Worm (Caenorhabditis elegans) whole organism, L4/young adult: ENCODE results near the gene tam-1.

Source experiments
- W03F9.2 ChIP-seq: fragments of 150-350 bp; optimal IDR thresholded peaks from 2 replicates; lab custom pipeline; 2014; ENCODE audit warnings: missing biosample characterization, missing genetic modification characterization
- dao-5 ChIP-seq: sonication (generic microtip); optimal IDR thresholded peaks from 2 replicates; lab custom pipeline; 2016; ENCODE audit warnings: missing genotype, missing genetic modification characterization, moderate library complexity, missing compliant biosample characterization
- him-1 ChIP-seq: sonication (generic microtip); optimal IDR thresholded peaks from 2 replicates; lab custom pipeline; 2016; ENCODE audit warnings: missing genotype, missing genetic modification reagents, missing genetic modification characterization, missing compliant biosample characterization

Gene tam-1

DNA sequence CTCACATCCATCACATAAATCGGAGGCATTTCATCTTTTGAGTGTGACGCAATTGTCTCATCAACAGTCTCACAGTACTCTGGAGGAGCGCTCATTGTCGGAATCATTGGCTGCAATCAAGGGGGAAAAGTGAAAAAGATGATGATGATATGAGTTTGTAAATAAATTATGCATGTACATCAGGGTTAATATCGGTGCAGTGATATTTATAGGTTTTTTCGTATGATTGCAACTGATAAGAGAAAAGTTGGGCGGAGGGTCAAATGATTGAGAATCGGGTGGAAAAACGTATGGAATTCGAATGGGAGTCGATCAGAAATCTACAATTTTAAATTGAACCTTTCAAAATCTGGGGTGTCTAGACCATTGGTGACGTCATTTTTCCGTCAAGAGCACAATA is 48.0 kb downstream of the tam-1 start, which contains the start of gene H23N18.6:
Gene H23N18.6, minus strand, starts transcription at position 201 of the 400 bp plus-strand sequence.
- TF ChIP-seq W03F9.2 (no peak), him-1 (tag; lab: Kevin White, UChicago) (no peak), dao-5 (tag; lab: Kevin White, UChicago) (no peak)

DNA sequence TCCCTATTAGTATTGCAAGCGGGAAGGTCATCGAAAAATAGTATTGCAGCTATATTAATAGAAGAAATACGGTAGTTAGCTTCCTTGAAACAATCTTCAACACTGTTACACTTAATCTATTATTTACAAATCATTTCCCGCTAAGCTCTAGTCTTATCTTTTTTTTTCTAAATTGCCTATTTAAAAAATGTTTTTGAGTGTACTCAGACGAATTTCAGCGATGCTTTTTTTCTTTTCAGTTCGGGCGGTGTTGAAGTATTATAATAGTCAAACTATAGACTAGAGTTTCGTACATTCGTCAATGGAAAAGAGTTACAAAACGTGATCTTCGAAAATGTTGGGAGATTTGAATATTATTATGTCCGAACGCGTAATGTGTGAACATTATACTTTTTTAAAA is 49.0 kb downstream of the tam-1 start:
- no peak for TF ChIP-seq him-1 (tag; lab: Kevin White, UChicago)
- TF ChIP-seq dao-5 (tag; lab: Kevin White, UChicago): no peak
- TF ChIP-seq W03F9.2: no peak

DNA sequence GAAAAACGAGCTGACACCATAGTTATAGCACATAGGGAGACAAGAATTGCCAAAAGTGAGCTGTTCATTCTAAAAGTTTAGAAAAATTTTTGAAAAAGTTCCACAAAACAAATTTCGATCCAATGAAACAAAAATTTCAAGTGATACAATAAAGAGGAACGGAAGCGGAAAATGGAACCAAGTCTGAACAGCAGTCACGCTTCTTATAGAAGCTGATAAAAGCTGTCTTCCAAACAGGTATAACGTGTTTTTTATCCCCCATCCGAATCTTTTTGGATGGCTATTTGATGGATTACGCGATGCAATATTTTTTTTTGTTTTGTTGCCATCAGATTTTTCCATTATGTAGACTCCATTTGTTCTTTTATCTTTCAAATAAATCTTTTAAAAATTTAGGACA is 50.6 kb downstream of the tam-1 start, which contains the start of gene H23N18.5:
Gene H23N18.5, minus strand, starts transcription at position 69 of the 400 bp plus-strand sequence.
- no peak for TF ChIP-seq him-1 (tag; lab: Kevin White, UChicago)
- no peak for TF ChIP-seq W03F9.2
- TF ChIP-seq dao-5 (tag; lab: Kevin White, UChicago): no peak
